Worm (Caenorhabditis elegans) whole organism, L4 larva: Measurements from ENCODE around the gene W05H9.2.

Source experiments
- F26F4.8 ChIP-seq: fragments of 200-800 bp; sonication (Bioruptor generic); conservative IDR thresholded peaks from 2 replicates; pipeline ENCODE4 v1.3.6; 2022; ENCODE audit warnings: missing genetic modification characterization, missing compliant biosample characterization
- F49E8.2 ChIP-seq: sonication (generic microtip); optimal IDR thresholded peaks from 2 replicates; lab custom pipeline; 2016; ENCODE audit warnings: missing compliant biosample characterization, mild to moderate bottlenecking, missing genetic modification characterization, borderline replicate concordance
- R02D3.7 ChIP-seq: fragments of 150-350 bp; sonication (generic microtip); optimal IDR thresholded peaks from 3 replicates; lab custom pipeline; 2014; ENCODE audit warnings: missing biosample characterization, missing genetic modification characterization
- fkh-10 ChIP-seq: fragments of 150-350 bp; optimal IDR thresholded peaks from 2 replicates; lab custom pipeline; 2014; ENCODE audit warnings: missing biosample characterization, missing genetic modification reagents, missing genetic modification characterization
- lin-1 ChIP-seq: fragments of 200-800 bp; sonication (Bioruptor generic); IDR thresholded peaks from 2 replicates; pipeline ENCODE4 v1.3.6; 2022; ENCODE audit warnings: missing genetic modification reagents, missing genetic modification characterization, missing compliant biosample characterization
- lin-13 ChIP-seq: fragments of 150-350 bp; optimal IDR thresholded peaks from 2 replicates; lab custom pipeline; 2014; ENCODE audit warnings: missing biosample characterization, missing genetic modification reagents, missing genetic modification characterization
- nhr-28 ChIP-seq: fragments of 150-350 bp; optimal IDR thresholded peaks from 2 replicates; lab custom pipeline; 2014; ENCODE audit warnings: missing biosample characterization, missing genetic modification characterization
- nhr-6 ChIP-seq: fragments of 150-350 bp; optimal IDR thresholded peaks from 2 replicates; lab custom pipeline; 2014; ENCODE audit warnings: missing biosample characterization, missing genetic modification characterization
- snpc-4 ChIP-seq: fragments of 150-350 bp; optimal IDR thresholded peaks from 2 replicates; lab custom pipeline; 2014; ENCODE audit warnings: missing biosample characterization, missing genetic modification characterization
- unc-62 ChIP-seq, 3 experiments: fragments of 150-350 bp in 1 of 3; sonication (generic microtip); optimal IDR thresholded peaks in 2 of 3; peaks in 1 of 3; 1 replicate in 1 of 3; 2 replicates in 2 of 3; lab custom pipeline; 2014 to 2017; ENCODE audit warnings: missing biosample characterization in 3 of 3, missing genetic modification characterization in 3 of 3, missing genetic modification reagents in 3 of 3, missing genotype in 1 of 3

DNA sequence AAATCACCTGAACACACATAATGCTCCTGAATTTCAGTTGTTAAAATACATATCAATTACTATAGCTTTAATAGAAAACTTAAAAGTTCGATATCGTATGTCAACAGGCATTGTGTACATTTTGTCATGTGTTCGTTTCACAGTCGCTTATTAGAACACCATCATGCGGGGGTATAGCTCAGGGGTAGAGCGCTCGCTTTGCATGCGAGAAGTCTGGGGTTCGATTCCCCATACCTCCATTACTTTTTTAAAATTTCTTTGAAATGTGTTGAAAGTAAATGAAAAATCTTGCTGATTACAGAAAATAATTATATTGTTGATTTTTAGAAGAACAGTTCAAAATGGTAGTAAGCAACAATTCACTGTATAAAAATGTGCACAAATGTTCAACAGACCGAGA is 19.3 kb downstream of the W05H9.2 start:
- TF ChIP-seq R02D3.7 (tag; lab: Kevin White, UChicago) (no peak), snpc-4 (tag; lab: Kevin White, UChicago) (no peak), lin-13 (GFP tag; lab: Kevin White, UChicago) (peak; percentile 39), F49E8.2 (peak; percentile 21), nhr-28 (tag; lab: Kevin White, UChicago) (peak; percentile 6), F26F4.8 (peak; percentile 87), fkh-10 (no peak), lin-1 (GFP tag; lab: Robert Waterston, UW) (peak; percentile 63; the same call in 1 of the 2 replicates), nhr-6 (tag; lab: Kevin White, UChicago) (no peak), unc-62 (GFP tag; optimal IDR thresholded peaks at IDR 0.05 in 1 of 2; lab: Kevin White, UChicago) (no peak), unc-62 (tag; optimal IDR thresholded peaks at IDR 0.05; lab: Kevin White, UChicago) (no peak)
